Worm (Caenorhabditis elegans) whole organism, L4/young adult: ENCODE results near the gene srx-58.
"Not testable (repeated sequence)": the region's sequence is repeated elsewhere in the genome, so short reads cannot be mapped to it uniquely, and the experiment has no call there.

Experiments
- W03F9.2 ChIP-seq: fragments of 150-350 bp; optimal IDR thresholded peaks from 2 replicates; lab custom pipeline; 2014; ENCODE audit warnings: missing biosample characterization, missing genetic modification characterization
- him-1 ChIP-seq: sonication (generic microtip); optimal IDR thresholded peaks from 2 replicates; lab custom pipeline; 2016; ENCODE audit warnings: missing genotype, missing genetic modification reagents, missing genetic modification characterization, missing compliant biosample characterization

- TF ChIP-seq W03F9.2 (tag; lab: Kevin White, UChicago); him-1: not testable (repeated sequence)
Observed at ce11 chrV:15361412-15361811, 8.9 kb downstream of the srx-58 start, which contains the start of gene ech-1.1.
